Worm (Caenorhabditis elegans): ENCODE data around the gene ets-6.

DNA sequence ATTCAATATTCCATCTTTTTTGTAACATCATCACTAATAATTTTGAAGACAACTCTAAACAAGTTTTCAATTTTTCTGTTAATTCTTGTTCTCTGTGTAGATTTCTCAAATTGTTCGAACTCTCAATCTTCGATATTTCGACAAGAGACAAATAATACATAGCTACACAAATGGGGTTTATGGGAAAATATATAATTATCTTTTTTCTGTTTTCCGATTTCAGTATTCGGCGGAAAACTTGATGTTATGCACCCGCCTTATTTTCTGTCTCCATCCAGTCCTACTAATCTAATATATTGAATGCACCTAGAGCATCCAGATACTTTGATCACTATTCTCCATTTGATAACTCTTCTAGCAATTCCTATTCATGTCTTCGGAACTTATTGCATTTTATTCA lies 41.3 kb downstream of the ets-6 start, which contains the start of gene srh-268:
- TF ChIP-seq tab-1 (GFP tag; IDR thresholded peaks at IDR 0.05) (no peak), flt-1 (GFP tag; IDR thresholded peaks at IDR 0.05) (no peak)
